Worm (Caenorhabditis elegans): ENCODE data around the gene Y53F4B.10.
"Not testable (repeated sequence)": the region's sequence is repeated elsewhere in the genome, so short reads cannot be mapped to it uniquely, and the experiment has no call there.

Gene Y53F4B.10

DNA sequence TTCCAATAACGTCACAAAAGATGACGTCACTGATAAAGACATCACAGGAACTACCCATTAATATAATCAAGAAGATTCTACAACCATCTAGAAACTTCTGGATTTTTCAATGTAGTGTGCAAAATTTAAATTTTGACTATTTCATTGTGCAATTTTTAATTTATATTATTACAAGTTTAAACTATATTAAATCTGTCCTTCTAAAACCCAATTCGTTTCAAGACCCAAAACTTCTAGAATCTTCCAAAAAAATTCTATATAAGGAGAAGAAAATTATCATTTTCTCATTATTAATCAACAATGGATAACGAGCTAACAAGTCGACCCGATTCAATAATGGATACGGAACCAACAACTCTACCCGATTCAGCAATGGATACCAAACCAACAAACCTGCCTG is 10.7 kb downstream of the Y53F4B.10 start, which contains the start of gene Y53F4B.7:
Gene Y53F4B.7 (plus strand): TSS at position 301 of the 400 bp plus-strand sequence.
- not testable (repeated sequence) for TF ChIP-seq W03F9.2, him-1, dao-5 (tag; optimal IDR thresholded peaks at IDR 0.05)

DNA sequence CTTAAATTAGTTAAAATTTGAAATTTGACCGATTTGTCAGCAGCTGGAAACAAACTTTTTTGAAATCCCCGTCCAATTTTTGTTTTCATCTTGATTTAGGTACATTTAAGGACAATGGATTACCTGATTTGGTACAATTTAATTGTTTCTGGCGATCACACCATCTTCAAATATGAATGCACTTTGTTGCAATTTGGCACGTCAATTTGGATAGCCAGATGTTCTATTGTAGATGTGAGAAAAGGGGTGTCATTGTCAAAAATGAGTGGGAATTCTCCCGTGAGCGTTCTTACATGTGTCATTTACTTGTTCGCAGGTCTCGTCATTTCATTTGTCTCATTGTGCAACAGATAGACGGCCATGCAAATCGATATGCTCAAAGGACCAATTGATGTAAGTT is 15.1 kb downstream of the Y53F4B.10 start, which contains the start of gene Y53F4B.43:
Gene Y53F4B.43 (plus strand): TSS at position 301 of the 400 bp plus-strand sequence.
- not testable (repeated sequence) for TF ChIP-seq W03F9.2, dao-5, him-1 (tag; optimal IDR thresholded peaks at IDR 0.05)

ce11 chrII:14983909-14984308 is 19.4 kb downstream of the Y53F4B.10 start, which contains the start of gene Y53F4B.5:
Gene Y53F4B.5, minus strand, starts transcription at chrII:14984009.
- TF ChIP-seq him-1 (tag; optimal IDR thresholded peaks at IDR 0.05), result no peak
- no peak for TF ChIP-seq dao-5 (tag; optimal IDR thresholded peaks at IDR 0.05)
- TF ChIP-seq W03F9.2 (tag; optimal IDR thresholded peaks at IDR 0.05), result no peak

DNA sequence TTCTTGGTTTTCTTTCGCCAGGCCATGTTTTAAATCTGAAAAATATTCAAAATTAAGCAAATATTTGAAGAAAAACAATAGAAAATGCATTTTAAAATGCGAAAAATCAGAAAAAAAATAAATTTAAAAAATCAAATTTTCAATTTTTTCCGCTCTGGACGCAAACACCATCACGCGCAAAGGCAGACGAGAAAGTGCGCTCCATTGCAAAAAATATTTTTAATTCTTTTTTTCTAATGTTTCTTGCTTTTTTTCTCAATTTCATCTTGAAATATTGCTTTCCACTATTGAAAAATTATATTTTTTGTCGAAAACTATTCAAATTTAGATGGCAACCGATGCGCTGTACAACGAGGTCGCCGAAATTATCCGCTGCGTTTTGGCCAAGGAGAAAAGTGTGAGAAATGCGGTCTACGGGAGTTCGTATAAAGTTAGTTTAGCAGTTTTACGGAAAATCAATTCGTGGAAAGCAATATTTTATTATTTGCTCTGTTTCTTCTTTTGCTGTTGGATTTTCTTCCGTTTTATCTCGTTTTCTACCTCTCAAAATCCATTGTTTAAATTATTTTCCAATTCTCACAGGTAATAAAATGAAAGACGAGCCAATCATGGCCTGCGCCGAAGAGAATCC is 33.9 kb downstream of the Y53F4B.10 start, which contains the start of the genes pole-4, nsun-5 and metl-2:
Gene pole-4 (minus strand): TSS at position 35 of the 631 bp plus-strand sequence.
Gene nsun-5 (plus strand): TSS at position 298 of the 631 bp plus-strand sequence.
Gene metl-2 (plus strand): TSS at position 581 of the 631 bp plus-strand sequence.
- no peak for TF ChIP-seq dao-5 (tag; optimal IDR thresholded peaks at IDR 0.05)
- TF ChIP-seq W03F9.2 (tag; optimal IDR thresholded peaks at IDR 0.05), result peak; percentile 35

- TF ChIP-seq him-1 (tag; optimal IDR thresholded peaks at IDR 0.05), result no peak
- no peak for TF ChIP-seq W03F9.2 (tag; optimal IDR thresholded peaks at IDR 0.05)
- TF ChIP-seq dao-5 (tag; optimal IDR thresholded peaks at IDR 0.05), result no peak
Measured at ce11 chrII:14968275-14968674, 35.0 kb downstream of the Y53F4B.10 start.

DNA sequence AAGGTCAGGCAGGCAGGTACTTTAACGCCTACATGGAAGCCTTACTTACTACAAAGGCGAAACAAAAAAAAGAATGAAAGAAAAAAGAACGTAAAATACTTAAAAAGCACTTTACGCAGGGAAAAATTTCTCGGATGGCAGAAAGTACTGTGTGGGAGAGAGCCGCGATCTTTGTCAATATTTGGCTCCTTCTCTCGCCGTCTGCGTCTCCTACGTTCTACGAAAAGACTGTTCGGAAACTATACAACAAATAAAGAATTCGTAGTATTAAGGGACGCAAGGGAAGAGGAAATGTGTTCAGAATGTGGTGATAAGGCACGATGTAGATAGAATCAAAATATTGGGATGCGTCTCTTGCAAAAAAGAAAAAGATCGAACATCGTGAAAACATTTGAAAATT is 36.2 kb downstream of the Y53F4B.10 start:
- no peak for TF ChIP-seq him-1 (tag; optimal IDR thresholded peaks at IDR 0.05)
- no peak for TF ChIP-seq W03F9.2 (tag; optimal IDR thresholded peaks at IDR 0.05)
- no peak for TF ChIP-seq dao-5 (tag; optimal IDR thresholded peaks at IDR 0.05)

ce11 chrII:14966420-14966819 is 36.9 kb downstream of the Y53F4B.10 start:
- TF ChIP-seq W03F9.2 (tag; optimal IDR thresholded peaks at IDR 0.05) (no peak), him-1 (tag; optimal IDR thresholded peaks at IDR 0.05) (no peak), dao-5 (tag; optimal IDR thresholded peaks at IDR 0.05) (no peak)

DNA sequence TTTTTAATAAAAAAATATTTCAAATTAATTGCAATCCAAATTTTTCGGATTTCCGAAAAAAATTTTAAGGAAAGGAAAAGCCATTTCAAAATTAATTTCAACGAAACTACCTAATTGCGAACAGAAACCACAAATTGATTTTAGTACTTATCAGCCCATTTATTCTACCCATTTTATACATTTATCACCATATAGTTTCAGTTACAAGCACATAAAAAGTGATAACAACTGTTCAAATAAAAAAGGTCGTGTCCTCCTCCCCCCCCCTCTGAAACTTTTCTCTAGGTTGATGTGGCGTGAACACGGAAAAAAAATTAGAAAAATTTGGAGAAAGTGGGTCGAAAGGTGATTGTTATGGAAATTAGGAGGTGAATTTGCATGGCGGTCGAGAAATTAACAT is 38.4 kb downstream of the Y53F4B.10 start:
- no peak for TF ChIP-seq him-1 (tag; optimal IDR thresholded peaks at IDR 0.05)
- no peak for TF ChIP-seq W03F9.2 (tag; optimal IDR thresholded peaks at IDR 0.05)
- TF ChIP-seq dao-5 (tag; optimal IDR thresholded peaks at IDR 0.05), result no peak

- TF ChIP-seq dao-5 (tag; optimal IDR thresholded peaks at IDR 0.05) (no peak), him-1 (tag; optimal IDR thresholded peaks at IDR 0.05) (no peak), W03F9.2 (tag; optimal IDR thresholded peaks at IDR 0.05) (no peak)
Measured at ce11 chrII:14964008-14964407, 39.3 kb downstream of the Y53F4B.10 start, which contains the start of gene elo-9. Gene elo-9, minus strand, starts transcription at chrII:14964108.

DNA sequence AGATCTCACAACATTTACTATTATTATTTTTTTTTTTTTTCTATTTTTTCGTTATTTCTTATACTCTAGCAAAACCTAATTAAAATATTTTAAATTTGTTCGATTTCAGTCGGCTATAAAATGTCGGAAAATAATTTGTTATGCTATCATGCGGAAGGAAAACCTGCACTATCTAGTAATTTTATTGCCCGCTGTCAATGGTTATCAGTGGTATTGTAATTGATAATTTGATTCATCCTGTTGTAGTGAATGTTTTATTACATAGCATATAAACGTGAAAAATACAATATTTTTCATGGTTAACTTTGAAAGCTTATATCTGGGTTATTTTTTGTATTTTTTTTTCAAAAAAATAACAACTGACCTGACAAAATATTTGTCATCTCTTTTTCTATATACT is 44.0 kb downstream of the Y53F4B.10 start:
- TF ChIP-seq him-1 (tag; optimal IDR thresholded peaks at IDR 0.05) (no peak), dao-5 (tag; optimal IDR thresholded peaks at IDR 0.05) (no peak), W03F9.2 (tag; optimal IDR thresholded peaks at IDR 0.05) (no peak)

- TF ChIP-seq W03F9.2 (tag; optimal IDR thresholded peaks at IDR 0.05), result no peak
Measured at ce11 chrII:14958113-14958512, 45.2 kb downstream of the Y53F4B.10 start, which contains the start of gene Y53F4B.1. Gene Y53F4B.1, minus strand, starts transcription at chrII:14958213.

DNA sequence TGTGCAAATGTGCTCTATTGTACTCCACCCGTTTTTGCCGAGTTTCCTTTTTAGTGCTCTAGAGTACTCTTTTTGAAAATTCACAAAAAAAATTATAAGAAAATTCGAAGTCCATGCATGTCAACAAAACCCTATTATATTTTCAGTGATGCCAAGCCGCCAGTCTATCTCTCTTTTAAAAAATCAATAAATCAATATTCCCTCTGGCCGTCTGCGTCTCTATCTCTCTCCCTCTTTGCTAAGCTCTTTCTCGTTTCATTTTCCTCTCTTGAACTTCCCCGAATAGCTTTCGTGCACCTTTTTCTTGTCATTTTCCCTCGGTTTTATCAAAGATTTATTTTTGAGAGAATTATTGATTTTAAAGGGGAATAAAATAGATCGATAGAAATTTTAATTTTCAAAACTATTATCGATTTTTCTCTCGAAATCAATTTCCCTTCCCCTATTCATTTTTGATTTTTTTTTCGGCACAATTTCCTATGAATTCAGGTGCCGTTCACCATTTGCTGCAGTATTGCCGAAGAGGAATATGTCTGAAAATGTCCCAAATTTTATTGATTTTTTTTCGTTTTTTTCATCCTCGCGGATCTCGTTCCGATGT is 50.7 kb downstream of the Y53F4B.10 start:
- TF ChIP-seq W03F9.2 (tag; optimal IDR thresholded peaks at IDR 0.05), result no peak
